Worm (Caenorhabditis elegans) whole organism, mixed stage, embryonic: ENCODE measurements around the gene T19D2.13.

Source experiments
- M03D4.4 ChIP-seq: sonication (generic microtip); optimal IDR thresholded peaks from 2 replicates; lab custom pipeline; 2017; ENCODE audit warnings: mild to moderate bottlenecking, missing genetic modification characterization, missing compliant biosample characterization
- bed-3 ChIP-seq: fragments of 200-800 bp; sonication (Bioruptor generic); optimal IDR thresholded peaks from 3 replicates; lab custom pipeline; 2018; ENCODE audit warnings: mild to moderate bottlenecking, missing genetic modification characterization, moderate library complexity, missing compliant biosample characterization
- blmp-1 ChIP-seq: fragments of 150-350 bp; optimal IDR thresholded peaks from 2 replicates; lab custom pipeline; 2014; ENCODE audit warnings: missing biosample characterization, missing genetic modification characterization
- ceh-43 ChIP-seq: fragments of 200-800 bp; sonication (Bioruptor generic); optimal IDR thresholded peaks from 2 replicates; lab custom pipeline; 2018; ENCODE audit warnings: mild to moderate bottlenecking, missing genetic modification characterization, moderate library complexity, missing compliant biosample characterization
- ceh-83 ChIP-seq: fragments of 200-800 bp; sonication (Bioruptor generic); optimal IDR thresholded peaks from 2 replicates; lab custom pipeline; 2018; ENCODE audit warnings: mild to moderate bottlenecking, missing genetic modification characterization, missing compliant biosample characterization
- ces-1 ChIP-seq: fragments of 150-350 bp; optimal IDR thresholded peaks from 2 replicates; lab custom pipeline; 2014; ENCODE audit warnings: missing biosample characterization, missing genetic modification reagents, missing genetic modification characterization
- cnd-1 ChIP-seq: fragments of 200-800 bp; sonication (Bioruptor generic); optimal IDR thresholded peaks from 2 replicates; lab custom pipeline; 2018; ENCODE audit warnings: mild to moderate bottlenecking, missing genetic modification characterization, missing compliant biosample characterization
- drap-1 ChIP-seq: fragments of 200-800 bp; sonication (Bioruptor generic); optimal IDR thresholded peaks from 3 replicates; lab custom pipeline; 2018; ENCODE audit warnings: mild to moderate bottlenecking, missing genetic modification characterization, missing compliant biosample characterization
- elt-1 ChIP-seq: sonication (generic microtip); optimal IDR thresholded peaks from 2 replicates; lab custom pipeline; 2017; ENCODE audit warnings: missing genetic modification characterization, mild to moderate bottlenecking, missing compliant biosample characterization, antibody characterized with exemption, moderate library complexity, borderline replicate concordance; ENCODE audit not compliant: insufficient read depth
- elt-3 ChIP-seq: fragments of 150-350 bp; optimal IDR thresholded peaks from 2 replicates; lab custom pipeline; 2014; ENCODE audit warnings: missing biosample characterization, missing genetic modification characterization
- flh-1 ChIP-seq: fragments of 200-800 bp; sonication (Bioruptor generic); optimal IDR thresholded peaks from 2 replicates; lab custom pipeline; 2018; ENCODE audit warnings: mild to moderate bottlenecking, missing genetic modification characterization, moderate library complexity, missing compliant biosample characterization
- ham-2 ChIP-seq: fragments of 200-800 bp; sonication (Bioruptor generic); optimal IDR thresholded peaks from 2 replicates; lab custom pipeline; 2018; ENCODE audit warnings: mild to moderate bottlenecking, missing genetic modification characterization, missing compliant biosample characterization
- hlh-1 ChIP-seq: fragments of 150-350 bp; optimal IDR thresholded peaks from 2 replicates; lab custom pipeline; 2014; ENCODE audit warnings: missing biosample characterization, missing genetic modification reagents, missing genetic modification characterization
- lin-13 ChIP-seq: fragments of 150-350 bp; optimal IDR thresholded peaks from 2 replicates; lab custom pipeline; 2014; ENCODE audit warnings: missing biosample characterization, missing genetic modification characterization
- lsy-2 ChIP-seq: fragments of 150-350 bp; optimal IDR thresholded peaks from 2 replicates; lab custom pipeline; 2014; ENCODE audit warnings: missing biosample characterization, missing genetic modification characterization
- mab-5 ChIP-seq: fragments of 150-350 bp; optimal IDR thresholded peaks from 2 replicates; lab custom pipeline; 2014; ENCODE audit warnings: missing biosample characterization, missing genetic modification characterization
- mep-1 ChIP-seq: fragments of 150-350 bp; optimal IDR thresholded peaks from 2 replicates; lab custom pipeline; 2017; ENCODE audit warnings: missing biosample characterization, missing genetic modification reagents, missing genetic modification characterization, inconsistent platforms
- mls-2 ChIP-seq: sonication (generic microtip); optimal IDR thresholded peaks from 2 replicates; lab custom pipeline; 2016; ENCODE audit warnings: mild to moderate bottlenecking, missing genetic modification characterization, moderate library complexity, missing compliant biosample characterization
- nhr-12 ChIP-seq: fragments of 150-350 bp; optimal IDR thresholded peaks from 2 replicates; lab custom pipeline; 2014; ENCODE audit warnings: missing biosample characterization, missing genetic modification characterization
- nhr-237 ChIP-seq: fragments of 150-350 bp; optimal IDR thresholded peaks from 2 replicates; lab custom pipeline; 2014; ENCODE audit warnings: missing biosample characterization, missing genetic modification characterization
- nhr-28 ChIP-seq: fragments of 150-350 bp; optimal IDR thresholded peaks from 2 replicates; lab custom pipeline; 2014; ENCODE audit warnings: missing biosample characterization, missing genetic modification characterization
- nhr-76 ChIP-seq: sonication (generic microtip); optimal IDR thresholded peaks from 2 replicates; lab custom pipeline; 2017; ENCODE audit warnings: missing biosample characterization, missing genetic modification characterization
- pha-4 ChIP-seq: fragments of 150-350 bp; optimal IDR thresholded peaks from 2 replicates; lab custom pipeline; 2018; ENCODE audit warnings: missing biosample characterization, missing genetic modification reagents, missing genetic modification characterization
- sem-2 ChIP-seq: fragments of 200-800 bp; sonication (Bioruptor generic); optimal IDR thresholded peaks from 2 replicates; lab custom pipeline; 2018; ENCODE audit warnings: mild to moderate bottlenecking, missing genetic modification characterization, missing compliant biosample characterization
- snpc-4 ChIP-seq: fragments of 150-350 bp; optimal IDR thresholded peaks from 2 replicates; lab custom pipeline; 2014; ENCODE audit warnings: missing biosample characterization, missing genetic modification characterization
- sptf-1 ChIP-seq: sonication (generic microtip); optimal IDR thresholded peaks from 2 replicates; lab custom pipeline; 2017; ENCODE audit warnings: mild to moderate bottlenecking, missing genetic modification characterization, moderate library complexity, missing compliant biosample characterization
- unc-39 ChIP-seq: fragments of 150-350 bp; optimal IDR thresholded peaks from 2 replicates; lab custom pipeline; 2014; ENCODE audit warnings: missing biosample characterization, missing genetic modification characterization
- unc-62 ChIP-seq: fragments of 150-350 bp; optimal IDR thresholded peaks from 2 replicates; lab custom pipeline; 2014; ENCODE audit warnings: missing biosample characterization, missing genetic modification reagents, missing genetic modification characterization
- zip-8 ChIP-seq: fragments of 150-350 bp; optimal IDR thresholded peaks from 2 replicates; lab custom pipeline; 2014; ENCODE audit warnings: missing biosample characterization, missing genetic modification characterization
- ztf-11 ChIP-seq: fragments of 150-350 bp; optimal IDR thresholded peaks from 2 replicates; lab custom pipeline; 2014; ENCODE audit warnings: missing biosample characterization, missing genetic modification characterization

The T19D2.13 gene

ce11 chrX:3931350-3931749 lies 10.8 kb downstream of the T19D2.13 start, which contains the start of gene adt-3:
Gene adt-3, plus strand, starts transcription at chrX:3931650.
- TF ChIP-seq unc-62 (GFP tag; lab: Kevin White, UChicago) (no peak), sem-2 (GFP tag; lab: Kevin White, UChicago) (no peak), nhr-237 (no peak), cnd-1 (no peak), nhr-12 (tag; lab: Kevin White, UChicago) (no peak), lsy-2 (tag; lab: Kevin White, UChicago) (no peak), mls-2 (tag; lab: Kevin White, UChicago) (no peak), blmp-1 (tag; lab: Kevin White, UChicago) (no peak), mep-1 (no peak), ham-2 (GFP tag; lab: Kevin White, UChicago) (no peak), pha-4 (tag; lab: Kevin White, UChicago) (no peak), ceh-43 (GFP tag; lab: Kevin White, UChicago) (no peak)

ce11 chrX:3925776-3926175 lies 16.4 kb downstream of the T19D2.13 start, which contains the start of gene T22B2.1:
Gene T22B2.1, plus strand, starts transcription at chrX:3926076.
- TF ChIP-seq bed-3: no peak
- no peak for TF ChIP-seq mab-5

ce11 chrX:3920747-3921146 lies 21.4 kb downstream of the T19D2.13 start:
- TF ChIP-seq snpc-4 (tag; lab: Kevin White, UChicago) (no peak), M03D4.4 (tag; lab: Kevin White, UChicago) (no peak), sem-2 (GFP tag; lab: Kevin White, UChicago) (no peak), ceh-43 (GFP tag; lab: Kevin White, UChicago) (no peak), drap-1 (no peak), zip-8 (tag; lab: Kevin White, UChicago) (no peak), hlh-1 (tag; lab: Kevin White, UChicago) (no peak), flh-1 (GFP tag; lab: Kevin White, UChicago) (no peak), unc-62 (GFP tag; lab: Kevin White, UChicago) (no peak), nhr-237 (no peak), ces-1 (GFP tag; lab: Kevin White, UChicago) (no peak), nhr-76 (no peak)
- TF ChIP-seq, all 35 proteins: peak for 0

ce11 chrX:3920101-3920500 lies 22.1 kb downstream of the T19D2.13 start, which contains the start of gene T22B2.2:
Gene T22B2.2, plus strand, starts transcription at chrX:3920401.
- TF ChIP-seq lin-13 (no peak), ceh-83 (GFP tag; lab: Kevin White, UChicago) (no peak), elt-3 (tag; lab: Kevin White, UChicago) (no peak), hlh-1 (tag; lab: Kevin White, UChicago) (no peak)

ce11 chrX:3919689-3920088 lies 22.5 kb downstream of the T19D2.13 start:
- TF ChIP-seq drap-1 (no peak), ces-1 (GFP tag; lab: Kevin White, UChicago) (no peak), sem-2 (GFP tag; lab: Kevin White, UChicago) (no peak), nhr-28 (tag; lab: Kevin White, UChicago) (no peak), lin-13 (no peak), unc-62 (GFP tag; lab: Kevin White, UChicago) (no peak), elt-1 (no peak), ztf-11 (tag; lab: Kevin White, UChicago) (no peak), sptf-1 (no peak), bed-3 (no peak)

ce11 chrX:3918182-3918581 lies 24.0 kb downstream of the T19D2.13 start:
- TF ChIP-seq drap-1: no peak
- TF ChIP-seq sem-2 (GFP tag; lab: Kevin White, UChicago): no peak
- no peak for TF ChIP-seq elt-3 (tag; lab: Kevin White, UChicago)
- TF ChIP-seq ham-2 (GFP tag; lab: Kevin White, UChicago): no peak
- TF ChIP-seq elt-1: no peak
- no peak for TF ChIP-seq lsy-2 (tag; lab: Kevin White, UChicago)
- no peak for TF ChIP-seq unc-39
- TF ChIP-seq ceh-83 (GFP tag; lab: Kevin White, UChicago): no peak
- TF ChIP-seq snpc-4 (tag; lab: Kevin White, UChicago): no peak
- no peak for TF ChIP-seq blmp-1 (tag; lab: Kevin White, UChicago)
- no peak for TF ChIP-seq bed-3
- TF ChIP-seq nhr-237: no peak
- TF ChIP-seq sptf-1: no peak
- TF ChIP-seq, all 35 proteins: peak for 0
